Worm (Caenorhabditis elegans) whole organism, young adult: Measurements from ENCODE around the gene ltd-1.

Source experiments
- F10E7.11 ChIP-seq: sonication (generic microtip); optimal IDR thresholded peaks from 2 replicates; lab custom pipeline; 2017; ENCODE audit warnings: mild to moderate bottlenecking, missing genetic modification characterization, moderate library complexity, missing compliant biosample characterization
- F57C9.4 ChIP-seq: sonication (generic microtip); optimal IDR thresholded peaks from 2 replicates; lab custom pipeline; 2017; ENCODE audit warnings: mild to moderate bottlenecking, missing genetic modification characterization, missing compliant biosample characterization
- ama-1 ChIP-seq, 3 experiments: fragments of 150-350 bp in 1 of 3; sonication (generic microtip) in 2 of 3; optimal IDR thresholded peaks; 2 replicates each; lab custom pipeline; 2014 to 2018; ENCODE audit warnings: missing biosample characterization in 2 of 3, missing genetic modification characterization in 2 of 3, missing genetic modification reagents in 2 of 3
- cebp-2 ChIP-seq: fragments of 200-800 bp; sonication (Bioruptor generic); IDR thresholded peaks from 2 replicates; pipeline ENCODE4 v1.3.6; 2022; ENCODE audit warnings: missing genetic modification characterization, missing compliant biosample characterization
- ceh-100 ChIP-seq: fragments of 200-800 bp; sonication (Bioruptor generic); IDR thresholded peaks from 2 replicates; pipeline ENCODE4 v1.3.6; 2022; ENCODE audit warnings: missing genetic modification reagents, missing genetic modification characterization, missing compliant biosample characterization
- fkh-3 ChIP-seq: sonication (generic microtip); optimal IDR thresholded peaks from 2 replicates; lab custom pipeline; 2016; ENCODE audit warnings: mild to moderate bottlenecking, missing genetic modification characterization, missing compliant biosample characterization
- lsy-27 ChIP-seq: sonication (generic microtip); optimal IDR thresholded peaks from 2 replicates; lab custom pipeline; 2017; ENCODE audit warnings: missing genetic modification characterization, mild to moderate bottlenecking, missing compliant biosample characterization, antibody characterized with exemption, missing genotype, borderline replicate concordance; ENCODE audit not compliant: insufficient read depth
- mcd-1 ChIP-seq: fragments of 200-800 bp; sonication (Bioruptor generic); IDR thresholded peaks from 2 replicates; pipeline ENCODE4 v1.3.6; 2022; ENCODE audit warnings: missing genetic modification reagents, missing genetic modification characterization, missing compliant biosample characterization
- mxl-1 ChIP-seq: sonication (generic microtip); optimal IDR thresholded peaks from 2 replicates; lab custom pipeline; 2016; ENCODE audit warnings: missing genetic modification characterization, missing compliant biosample characterization
- nhr-90 ChIP-seq: sonication (generic microtip); optimal IDR thresholded peaks from 2 replicates; lab custom pipeline; 2016; ENCODE audit warnings: missing genotype, mild to moderate bottlenecking, missing genetic modification characterization, missing compliant biosample characterization
- rpc-1 ChIP-seq, 2 experiments: fragments of 150-350 bp in 1 of 2; sonication (generic microtip) in 1 of 2; optimal IDR thresholded peaks; 2 replicates each; lab custom pipeline; 2014 to 2018; ENCODE audit warnings: missing biosample characterization in 1 of 2, missing genetic modification characterization in 1 of 2, missing genetic modification reagents in 1 of 2, missing genotype in 1 of 2
- ztf-25 ChIP-seq: fragments of 200-800 bp; sonication (Bioruptor generic); IDR thresholded peaks from 2 replicates; pipeline ENCODE4 v1.3.6; 2022; ENCODE audit warnings: missing genetic modification reagents, missing genetic modification characterization, missing compliant biosample characterization

DNA sequence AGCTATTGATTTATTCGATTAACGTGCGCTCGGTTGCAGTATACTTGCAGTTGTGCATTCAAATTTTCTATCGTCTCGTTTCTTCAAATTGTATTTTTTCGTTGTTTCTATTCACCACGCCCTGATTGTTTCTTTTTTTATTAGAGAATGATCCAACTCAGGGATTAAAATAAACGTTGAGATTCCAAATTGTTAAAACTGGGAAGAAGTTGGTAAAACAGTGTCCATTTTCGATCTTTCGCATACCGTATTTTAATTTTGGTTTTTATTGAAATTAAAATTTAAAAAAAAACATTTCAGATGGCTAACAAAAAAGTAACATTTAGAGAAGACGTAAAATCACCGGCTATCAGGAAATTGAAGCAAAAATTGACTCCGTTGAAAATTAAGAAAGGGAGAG lies 45.3 kb downstream of the ltd-1 start, which contains the start of gene apn-1:
- TF ChIP-seq mcd-1 (GFP tag; lab: Robert Waterston, UW) = no peak
- no peak for TF ChIP-seq ztf-25
- no peak for TF ChIP-seq cebp-2
- TF ChIP-seq mxl-1 (tag; lab: Kevin White, UChicago) = no peak
- TF ChIP-seq F10E7.11 (tag; lab: Kevin White, UChicago) = no peak
- no peak for TF ChIP-seq ceh-100 (GFP tag; lab: Robert Waterston, UW)
- TF ChIP-seq nhr-90 (tag; lab: Kevin White, UChicago) = no peak
- no peak for TF ChIP-seq F57C9.4
- no peak for TF ChIP-seq ama-1 (optimal IDR thresholded peaks at IDR 0.05; lab: Kevin White, UChicago)
- TF ChIP-seq ama-1 (GFP tag; optimal IDR thresholded peaks at IDR 0.05; lab: Kevin White, UChicago) = peak in 1 of 2 experiments; percentile 13
- TF ChIP-seq fkh-3 = no peak
- TF ChIP-seq lsy-27 (tag; lab: Kevin White, UChicago) = no peak
- TF ChIP-seq rpc-1 (optimal IDR thresholded peaks at IDR 0.05; lab: Kevin White, UChicago) = no peak
- no peak for TF ChIP-seq rpc-1 (tag; optimal IDR thresholded peaks at IDR 0.05; lab: Kevin White, UChicago)
